Fruit fly (Drosophila melanogaster) whole organism, pupa: ENCODE measurements around the gene Ir8a.

Experiments used
- CG17806 ChIP-seq: fragments of 200-800 bp; sonication (Bioruptor generic); optimal IDR thresholded peaks from 2 replicates; lab custom pipeline; 2018; ENCODE audit warnings: missing biosample characterization, mild to moderate bottlenecking, missing genetic modification characterization, moderate library complexity
- CG4496 ChIP-seq: fragments of 200-800 bp; sonication (Bioruptor generic); IDR thresholded peaks from 3 replicates; pipeline ENCODE4 v1.3.6; 2022; ENCODE audit warnings: missing biosample characterization, missing genetic modification characterization
- CG8159 ChIP-seq: fragments of 200-800 bp; sonication (Bioruptor generic); optimal IDR thresholded peaks from 3 replicates; lab custom pipeline; 2018; ENCODE audit warnings: missing biosample characterization, mild to moderate bottlenecking, missing genetic modification characterization, moderate library complexity
- D1 ChIP-seq: fragments of 200-800 bp; sonication (Bioruptor generic); optimal IDR thresholded peaks from 2 replicates; lab custom pipeline; 2018; ENCODE audit warnings: missing biosample characterization, mild to moderate bottlenecking, missing genetic modification characterization, moderate library complexity
- EcR ChIP-seq: fragments of 200-800 bp; sonication (Bioruptor generic); optimal IDR thresholded peaks from 3 replicates; lab custom pipeline; 2019; ENCODE audit warnings: missing biosample characterization, missing genetic modification characterization, mild to moderate bottlenecking, moderate library complexity, missing genetic modification reagents

- no peak for TF ChIP-seq EcR (GFP tag; lab: Kevin White, UChicago)
- TF ChIP-seq D1: no peak
- no peak for TF ChIP-seq CG17806 (tag; lab: Kevin White, UChicago)
- no peak for TF ChIP-seq CG4496
- TF ChIP-seq CG8159 (tag; lab: Kevin White, UChicago): no peak
Observed at dm6 chrX:9201080-9201479, 35.3 kb downstream of the Ir8a start.
